Worm (Caenorhabditis elegans) whole organism, L3 larva: ENCODE data around the gene klp-13.

ENCODE experiments used
- ceh-82 ChIP-seq: fragments of 150-350 bp; optimal IDR thresholded peaks from 2 replicates; lab custom pipeline; 2014; ENCODE audit warnings: missing biosample characterization, missing genetic modification characterization
- ceh-9 ChIP-seq: sonication (generic microtip); optimal IDR thresholded peaks from 2 replicates; lab custom pipeline; 2018; ENCODE audit warnings: missing biosample characterization, missing genetic modification characterization
- elt-2 ChIP-seq: sonication (generic microtip); optimal IDR thresholded peaks from 2 replicates; lab custom pipeline; 2016; ENCODE audit warnings: missing genetic modification reagents, mild to moderate bottlenecking, missing genetic modification characterization, missing compliant biosample characterization
- nfya-1 ChIP-seq: sonication (generic microtip); optimal IDR thresholded peaks from 2 replicates; lab custom pipeline; 2017; ENCODE audit warnings: missing genetic modification characterization, mild to moderate bottlenecking, missing compliant biosample characterization, antibody characterized with exemption, moderate library complexity; ENCODE audit not compliant: insufficient read depth
- nhr-237 ChIP-seq: fragments of 150-350 bp; optimal IDR thresholded peaks from 2 replicates; lab custom pipeline; 2014; ENCODE audit warnings: missing biosample characterization, missing genetic modification characterization
- nhr-28 ChIP-seq: fragments of 150-350 bp; optimal IDR thresholded peaks from 2 replicates; lab custom pipeline; 2014; ENCODE audit warnings: missing biosample characterization, missing genetic modification characterization
- sea-2 ChIP-seq: fragments of 150-350 bp; sonication (generic microtip); optimal IDR thresholded peaks from 4 replicates; lab custom pipeline; 2014; ENCODE audit warnings: missing biosample characterization, missing genetic modification reagents, missing genetic modification characterization
- unc-39 ChIP-seq: sonication (generic microtip); optimal IDR thresholded peaks from 4 replicates; lab custom pipeline; 2017; ENCODE audit warnings: missing biosample characterization, missing genetic modification characterization
- ztf-4 ChIP-seq: fragments of 150-350 bp; optimal IDR thresholded peaks from 2 replicates; lab custom pipeline; 2014; ENCODE audit warnings: missing biosample characterization, missing genetic modification characterization

ce11 chrX:6039544-6039943 lies 54.8 kb downstream of the klp-13 start, which contains the start of gene hsp-25:
- TF ChIP-seq unc-39 (tag; lab: Kevin White, UChicago) = no peak
- TF ChIP-seq nhr-28 (tag; lab: Kevin White, UChicago) = no peak
- no peak for TF ChIP-seq sea-2 (GFP tag; lab: Kevin White, UChicago)
- no peak for TF ChIP-seq ztf-4 (tag; lab: Kevin White, UChicago)
- no peak for TF ChIP-seq nhr-237 (tag; lab: Kevin White, UChicago)
- no peak for TF ChIP-seq ceh-82
- TF ChIP-seq nfya-1 (tag; lab: Kevin White, UChicago) = no peak
- no peak for TF ChIP-seq ceh-9 (tag; lab: Kevin White, UChicago)
- no peak for TF ChIP-seq elt-2 (tag; lab: Kevin White, UChicago)
